Worm (Caenorhabditis elegans) whole organism, midembryonic: ENCODE data around the gene C48B4.6.

ENCODE experiments used
- T22C8.4 ChIP-seq: fragments of 200-800 bp; sonication (Bioruptor generic); IDR thresholded peaks from 2 replicates; pipeline ENCODE4 v1.3.6; 2022; ENCODE audit warnings: missing genetic modification characterization, missing compliant biosample characterization
- flt-1 ChIP-seq: fragments of 200-800 bp; sonication (Bioruptor generic); IDR thresholded peaks from 2 replicates; pipeline ENCODE4 v1.3.6; 2022; ENCODE audit warnings: missing genetic modification characterization, missing compliant biosample characterization
- med-1 ChIP-seq: sonication (generic microtip); optimal IDR thresholded peaks from 2 replicates; lab custom pipeline; 2017; ENCODE audit warnings: missing genetic modification characterization, mild to moderate bottlenecking, missing compliant biosample characterization, antibody characterized with exemption, missing genetic modification reagents; ENCODE audit not compliant: insufficient read depth
- ref-1 ChIP-seq: fragments of 200-800 bp; sonication (Bioruptor generic); conservative IDR thresholded peaks from 2 replicates; pipeline ENCODE4 v1.3.6; 2022; ENCODE audit warnings: missing genetic modification reagents, missing genetic modification characterization, missing compliant biosample characterization
- tab-1 ChIP-seq: fragments of 200-800 bp; sonication (Bioruptor generic); IDR thresholded peaks from 2 replicates; pipeline ENCODE4 v1.3.6; 2022; ENCODE audit warnings: missing genetic modification characterization, missing compliant biosample characterization
- ztf-29 ChIP-seq: fragments of 200-800 bp; sonication (Bioruptor generic); IDR thresholded peaks from 2 replicates; pipeline ENCODE4 v1.3.6; 2022; ENCODE audit warnings: missing genetic modification reagents, missing genetic modification characterization, missing compliant biosample characterization

DNA sequence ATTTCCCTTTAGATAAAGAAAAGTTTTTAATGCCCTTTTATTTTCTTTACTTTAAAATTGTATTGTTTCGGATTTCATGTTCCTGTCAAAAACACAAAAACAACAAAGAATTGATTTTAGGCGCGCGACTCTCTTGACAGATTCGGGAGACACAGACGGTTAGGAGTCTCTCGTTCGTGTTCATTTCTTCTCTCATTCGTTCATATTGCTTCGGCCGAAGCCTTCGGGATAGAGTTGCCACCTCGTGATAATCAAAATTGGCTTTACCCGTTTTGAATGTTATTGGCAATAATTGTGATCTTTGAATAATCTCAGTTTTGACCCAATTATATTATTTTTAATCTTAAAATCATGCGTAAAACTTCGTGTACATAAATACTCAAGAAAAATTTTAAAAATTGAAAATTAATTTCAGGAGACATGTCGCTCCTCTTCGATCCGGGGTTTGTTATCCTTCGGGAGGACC lies 47.3 kb downstream of the C48B4.6 start, which contains the start of gene F55H2.5:
- no peak for TF ChIP-seq T22C8.4 (GFP tag; lab: Robert Waterston, UW)
- TF ChIP-seq med-1 (GFP tag; lab: Kevin White, UChicago) = no peak
- TF ChIP-seq ztf-29 (GFP tag; lab: Robert Waterston, UW) = no peak
- TF ChIP-seq ref-1 = no peak
- no peak for TF ChIP-seq flt-1 (GFP tag; lab: Robert Waterston, UW)
- no peak for TF ChIP-seq tab-1 (GFP tag; lab: Robert Waterston, UW)
